Worm (Caenorhabditis elegans): Measurements from ENCODE around the gene Y17G7B.20.

Y17G7B.20 gene

DNA sequence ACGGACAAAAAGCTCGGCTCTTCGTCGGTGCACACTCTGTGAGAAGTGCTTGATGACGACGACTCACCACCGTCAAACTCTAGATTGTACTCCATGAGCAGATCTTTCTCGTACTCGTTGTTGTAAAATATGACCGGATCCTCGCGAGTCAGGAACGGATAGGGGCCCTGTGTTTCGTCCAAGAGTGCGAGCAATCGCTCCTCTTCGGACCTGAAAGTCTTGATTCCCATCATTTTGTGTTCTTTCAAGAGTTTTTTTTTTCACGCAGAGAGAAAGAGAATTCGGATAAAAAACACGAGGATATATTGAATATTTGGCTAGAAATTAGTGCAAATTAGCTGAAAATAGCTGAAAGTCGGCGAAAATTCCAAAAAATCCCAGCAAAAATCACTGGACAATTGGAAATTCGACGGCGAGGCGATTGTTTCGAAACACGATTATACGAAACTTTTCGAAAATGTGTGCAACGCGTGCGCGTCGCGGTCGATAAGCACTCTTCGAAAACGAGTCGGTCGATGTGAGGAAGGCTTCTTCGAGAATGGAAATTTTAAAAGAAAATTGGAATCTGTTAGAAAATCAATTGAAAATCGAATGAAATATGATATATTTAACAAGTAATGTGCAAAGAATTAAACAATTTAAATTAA lies at the start of gene Y17G7B.20, which contains the start of gene ash-2:
Gene Y17G7B.20 (minus strand): TSS at position 396 of the 647 bp plus-strand sequence.
Gene ash-2 (plus strand): TSS at position 390 of the 647 bp plus-strand sequence.
- TF ChIP-seq aha-1 (tag): peak; percentile 96
- TF ChIP-seq set-16 (GFP tag; IDR thresholded peaks at IDR 0.05): no peak
- TF ChIP-seq nhr-25 (tag; optimal IDR thresholded peaks at IDR 0.05; ENCODE audit: borderline replicate concordance, insufficient read depth): no peak
- no peak for TF ChIP-seq mxl-2 (GFP tag; conservative IDR thresholded peaks at IDR 0.05)
- TF ChIP-seq Y5F2A.4 (GFP tag; optimal IDR thresholded peaks at IDR 0.05): no peak
- TF ChIP-seq ZK546.5 (tag; optimal IDR thresholded peaks at IDR 0.05): no peak
- TF ChIP-seq F26F4.8 (GFP tag; conservative IDR thresholded peaks at IDR 0.05): no peak
- peak; percentile 59 for TF ChIP-seq mes-2 (tag; optimal IDR thresholded peaks at IDR 0.05; ENCODE audit: poor library complexity, severe bottlenecking)
- peak; percentile 7; the same call in 1 of the 2 replicates for TF ChIP-seq dmd-6 (GFP tag; IDR thresholded peaks at IDR 0.05)
- no peak for TF ChIP-seq dmd-8 (GFP tag; IDR thresholded peaks at IDR 0.05)
- 0 out of 2 replicates have a peak, but pooled peaks have one; percentile 14 for TF ChIP-seq arid-1 (GFP tag; conservative IDR thresholded peaks at IDR 0.05)
- TF ChIP-seq snpc-1.2 (GFP tag; IDR thresholded peaks at IDR 0.05): 0 out of 2 replicates have a peak, but pooled peaks have one; percentile 16
- peak; percentile 5 for TF ChIP-seq jun-1 (tag; optimal IDR thresholded peaks at IDR 0.05)
- no peak for TF ChIP-seq ces-1 (GFP tag; optimal IDR thresholded peaks at IDR 0.05)
- no peak for TF ChIP-seq zip-2 (tag; optimal IDR thresholded peaks at IDR 0.05)
- TF ChIP-seq dpl-1 (GFP tag; optimal IDR thresholded peaks at IDR 0.05): no peak
- TF ChIP-seq spr-3 (GFP tag; optimal IDR thresholded peaks at IDR 0.05): no peak

DNA sequence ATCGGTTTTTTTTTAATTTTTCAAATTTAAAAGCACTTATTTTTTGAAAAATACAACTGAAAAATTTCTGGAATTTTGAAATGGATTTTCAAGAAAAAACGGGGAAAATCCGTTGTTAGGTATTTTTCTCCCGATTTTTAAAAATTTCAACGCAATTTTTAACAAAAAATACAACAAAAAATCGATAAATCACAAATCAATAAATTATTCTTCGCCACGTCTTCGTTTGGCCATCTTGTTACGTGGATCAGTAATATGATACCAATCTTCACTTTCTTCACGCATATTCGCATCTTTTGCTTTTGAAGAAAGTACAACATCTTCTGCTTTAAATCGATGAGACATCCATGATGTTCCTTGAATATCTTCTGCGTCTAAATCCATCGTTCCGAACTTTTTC lies 49.1 kb upstream of the Y17G7B.20 start:
- TF ChIP-seq nhr-41 (GFP tag; IDR thresholded peaks at IDR 0.05) (no peak), ceh-28 (tag; optimal IDR thresholded peaks at IDR 0.05) (peak; percentile 32), unc-62 (GFP tag; optimal IDR thresholded peaks at IDR 0.05 in 1 of 2) (peak in 1 of 2 experiments; percentile 94), unc-62 (tag; optimal IDR thresholded peaks at IDR 0.05) (no peak)

DNA sequence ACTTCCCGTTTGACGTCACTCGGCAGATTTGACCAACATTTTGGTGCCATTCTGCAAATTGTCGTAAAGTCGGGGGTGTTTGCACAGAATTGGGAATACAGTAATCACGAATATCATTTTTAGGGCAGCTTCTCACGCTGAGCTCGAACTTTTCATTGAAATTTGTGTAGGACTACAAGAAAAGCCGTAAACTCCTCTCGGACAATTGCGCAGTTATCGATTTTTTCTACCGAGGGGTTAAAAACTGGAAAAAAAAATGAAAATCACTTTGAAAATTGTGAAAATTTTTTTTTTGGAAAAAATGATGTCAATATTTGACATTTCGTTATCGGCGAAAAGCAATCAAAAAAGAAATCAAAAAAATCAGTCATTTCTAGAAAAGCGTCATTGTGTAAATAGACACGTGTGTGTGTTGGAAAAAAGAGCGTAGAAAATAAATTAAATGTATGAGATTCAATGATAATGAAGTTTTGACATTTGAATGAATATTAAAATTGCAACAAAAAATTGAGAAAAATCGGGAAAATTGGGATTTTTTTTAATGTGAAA lies 48.1 kb upstream of the Y17G7B.20 start, which contains the start of gene Y17G7B.8:
Gene Y17G7B.8 (minus strand): TSS at position 51 of the 549 bp plus-strand sequence.
- TF ChIP-seq mep-1 (tag; optimal IDR thresholded peaks at IDR 0.05) (peak; percentile 8), lin-39 (tag; optimal IDR thresholded peaks at IDR 0.05) (no peak), unc-130 (GFP tag; optimal IDR thresholded peaks at IDR 0.05) (no peak), zip-11 (GFP tag; IDR thresholded peaks at IDR 0.05) (no peak), aly-2 (tag; optimal IDR thresholded peaks at IDR 0.05) (no peak), hlh-11 (tag; optimal IDR thresholded peaks at IDR 0.05) (no peak), nhr-25 (tag; optimal IDR thresholded peaks at IDR 0.05; ENCODE audit: borderline replicate concordance, insufficient read depth) (no peak), pha-4 (GFP tag; IDR thresholded peaks at IDR 0.05) (no peak), pha-4 (tag; optimal IDR thresholded peaks at IDR 0.05) (peak; percentile 74), daf-19 (GFP tag; conservative IDR thresholded peaks at IDR 0.05) (no peak), ztf-11 (tag; optimal IDR thresholded peaks at IDR 0.05) (no peak), mxl-3 (GFP tag; optimal IDR thresholded peaks at IDR 0.05) (no peak), R02D3.7 (tag; optimal IDR thresholded peaks at IDR 0.05) (no peak), Y105C5A.15 (GFP tag; IDR thresholded peaks at IDR 0.05) (no peak), dpl-1 (GFP tag; optimal IDR thresholded peaks at IDR 0.05) (no peak), F37D6.2 (tag; optimal IDR thresholded peaks at IDR 0.05) (no peak), hlh-30 (tag; optimal IDR thresholded peaks at IDR 0.05; ENCODE audit: insufficient read depth) (peak; percentile 42), set-16 (GFP tag; IDR thresholded peaks at IDR 0.05) (no peak), daf-16 (GFP tag; optimal IDR thresholded peaks at IDR 0.05) (no peak), daf-16 (tag; optimal IDR thresholded peaks at IDR 0.05) (peak; percentile 87), nhr-77 (tag; optimal IDR thresholded peaks at IDR 0.05) (no peak), T20F7.1 (GFP tag; optimal IDR thresholded peaks at IDR 0.05) (no peak), ceh-44 (GFP tag; IDR thresholded peaks at IDR 0.05) (no peak), nhr-28 (tag; optimal IDR thresholded peaks at IDR 0.05) (peak; percentile 61), nhr-42 (GFP tag; IDR thresholded peaks at IDR 0.05) (no peak), skn-1 (tag; optimal IDR thresholded peaks at IDR 0.05) (no peak), zag-1 (tag; optimal IDR thresholded peaks at IDR 0.05) (no peak), ceh-82 (tag; optimal IDR thresholded peaks at IDR 0.05) (no peak), dve-1 (tag; optimal IDR thresholded peaks at IDR 0.05; ENCODE audit: insufficient read depth) (peak; percentile 80), dmd-6 (GFP tag; IDR thresholded peaks at IDR 0.05) (peak; percentile 75; the same call in 1 of the 2 replicates)

Measured in whole organism, L4 larva.